Fruit fly (Drosophila melanogaster) whole organism, pupa: ENCODE results near the gene CG33282.

Experiments
- CG10348 ChIP-seq: fragments of 200-800 bp; sonication (Bioruptor generic); IDR thresholded peaks from 2 replicates; pipeline ENCODE4 v1.3.6; 2022; ENCODE audit warnings: missing biosample characterization, missing genetic modification characterization
- CG12605 ChIP-seq: fragments of 200-800 bp; sonication (Bioruptor generic); IDR thresholded peaks from 2 replicates; pipeline ENCODE4 v1.3.6; 2022; ENCODE audit warnings: missing biosample characterization, missing genetic modification characterization
- CG4496 ChIP-seq: fragments of 200-800 bp; sonication (Bioruptor generic); IDR thresholded peaks from 3 replicates; pipeline ENCODE4 v1.3.6; 2022; ENCODE audit warnings: missing biosample characterization, missing genetic modification characterization
- CG8301 ChIP-seq: fragments of 200-800 bp; sonication (Bioruptor generic); optimal IDR thresholded peaks from 2 replicates; lab custom pipeline; 2018; ENCODE audit warnings: missing biosample characterization, mild to moderate bottlenecking, missing genetic modification characterization
- EcR ChIP-seq: fragments of 200-800 bp; sonication (Bioruptor generic); optimal IDR thresholded peaks from 3 replicates; lab custom pipeline; 2019; ENCODE audit warnings: missing biosample characterization, missing genetic modification characterization, mild to moderate bottlenecking, moderate library complexity, missing genetic modification reagents
- Pif1B ChIP-seq: fragments of 200-800 bp; sonication (Bioruptor generic); optimal IDR thresholded peaks from 3 replicates; lab custom pipeline; 2016; ENCODE audit warnings: missing biosample characterization, missing genetic modification characterization
- Snoo ChIP-seq: fragments of 200-800 bp; sonication (Bioruptor generic); optimal IDR thresholded peaks from 3 replicates; lab custom pipeline; 2017; ENCODE audit warnings: missing biosample characterization, mild to moderate bottlenecking, missing genetic modification characterization, inconsistent platforms
- fd96Ca ChIP-seq: fragments of 200-800 bp; sonication (Bioruptor generic); IDR thresholded peaks from 3 replicates; pipeline ENCODE4 v1.3.6; 2022; ENCODE audit warnings: missing biosample characterization, missing genetic modification characterization

dm6 chr2L:3341231-3341935 is 13.7 kb downstream of the CG33282 start:
- TF ChIP-seq Pif1B (GFP tag; lab: Kevin White, UChicago) (no peak), CG8301 (no peak), EcR (GFP tag; lab: Kevin White, UChicago) (peak; percentile 52), CG4496 (GFP tag; lab: Robert Waterston, UW) (no peak), CG10348 (GFP tag; lab: Robert Waterston, UW) (no peak), CG12605 (GFP tag; lab: Robert Waterston, UW) (no peak), fd96Ca (GFP tag; lab: Robert Waterston, UW) (no peak), Snoo (tag; lab: Kevin White, UChicago) (peak; percentile 87)
